Worm (Caenorhabditis elegans): Measurements from ENCODE around the gene mes-1.
A peak's percentile ranks its signal among the peaks of the same experiment; 100 is the strongest.

Gene mes-1

ce11 chrX:11850572-11850971 lies 6.7 kb upstream of the mes-1 start, which contains the start of gene F54F7.14:
F54F7.14 (plus strand) TSS chrX:11850872.
- TF ChIP-seq Y105C5A.15 (GFP tag; IDR thresholded peaks at IDR 0.05) (no peak), dmd-6 (GFP tag; IDR thresholded peaks at IDR 0.05) (no peak), zip-2 (tag; optimal IDR thresholded peaks at IDR 0.05) (no peak), F26F4.8 (GFP tag; conservative IDR thresholded peaks at IDR 0.05) (no peak), aly-2 (tag; optimal IDR thresholded peaks at IDR 0.05) (no peak), pha-4 (GFP tag; IDR thresholded peaks at IDR 0.05) (no peak), pha-4 (tag; optimal IDR thresholded peaks at IDR 0.05) (no peak), Y75B8A.6 (GFP tag; IDR thresholded peaks at IDR 0.05) (no peak), snpc-4 (tag; optimal IDR thresholded peaks at IDR 0.05) (no peak), spr-1 (tag; optimal IDR thresholded peaks at IDR 0.05) (no peak), D1046.2 (GFP tag; IDR thresholded peaks at IDR 0.05) (no peak), lsy-2 (tag; optimal IDR thresholded peaks at IDR 0.05) (no peak), F49E8.2 (tag; optimal IDR thresholded peaks at IDR 0.05; ENCODE audit: borderline replicate concordance) (no peak)

DNA sequence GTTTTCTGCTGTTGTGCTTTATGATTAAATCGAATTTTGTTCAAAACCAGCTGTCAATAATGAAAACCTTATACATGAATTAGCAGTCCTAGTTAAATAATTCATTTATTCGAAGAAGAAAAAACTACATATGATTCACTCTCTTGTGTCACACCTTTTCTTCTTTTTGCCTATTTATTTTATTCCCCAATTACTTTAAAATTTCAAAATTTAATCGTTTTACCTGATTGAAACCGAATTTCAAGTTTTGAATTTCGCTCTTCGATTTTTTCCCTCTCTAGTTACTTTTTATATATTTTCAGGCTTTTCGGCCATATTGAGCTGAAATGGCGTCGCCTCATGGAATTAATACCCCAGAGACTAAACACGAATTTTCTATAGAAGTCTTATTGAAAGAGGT lies 4.8 kb upstream of the mes-1 start, which contains the start of gene xtr-1:
Gene xtr-1, plus strand, starts transcription at position 301 of the 400 bp plus-strand sequence.
- TF ChIP-seq ces-1 (GFP tag; optimal IDR thresholded peaks at IDR 0.05) (no peak), rbr-2 (tag; optimal IDR thresholded peaks at IDR 0.05) (no peak), attf-4 (tag; optimal IDR thresholded peaks at IDR 0.05) (no peak), Y5F2A.4 (GFP tag; optimal IDR thresholded peaks at IDR 0.05) (no peak), aha-1 (tag) (peak; percentile 61), mxl-2 (GFP tag; conservative IDR thresholded peaks at IDR 0.05) (no peak), nhr-25 (tag; optimal IDR thresholded peaks at IDR 0.05; ENCODE audit: borderline replicate concordance, insufficient read depth) (no peak)

DNA sequence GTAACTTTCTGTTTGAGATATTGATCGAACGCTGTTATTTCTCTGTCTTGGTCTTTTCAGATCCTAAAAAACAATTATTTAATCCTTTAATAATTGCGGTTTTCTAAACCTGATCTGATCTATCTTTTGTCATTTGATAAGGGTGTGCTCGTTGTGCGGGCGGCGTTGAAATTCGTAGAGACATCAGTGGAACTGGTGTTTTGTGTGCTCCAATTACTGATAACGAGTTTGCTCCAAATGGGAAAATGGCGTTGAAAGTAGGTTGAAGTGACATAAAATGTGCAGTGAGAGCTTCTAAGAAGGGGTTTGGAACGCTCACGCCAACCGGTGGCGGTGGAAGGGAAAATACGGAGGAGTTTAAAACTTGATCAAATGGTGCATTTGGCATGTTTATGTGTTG lies 2.8 kb upstream of the mes-1 start:
- TF ChIP-seq nhr-48 (tag; optimal IDR thresholded peaks at IDR 0.05), result no peak
- no peak for TF ChIP-seq daf-16 (GFP tag; optimal IDR thresholded peaks at IDR 0.05)
- peak; percentile 37 for TF ChIP-seq daf-16 (tag; optimal IDR thresholded peaks at IDR 0.05)
- TF ChIP-seq zfp-2 (tag; optimal IDR thresholded peaks at IDR 0.05), result no peak
- TF ChIP-seq saeg-2 (GFP tag; IDR thresholded peaks at IDR 0.05), result no peak
- no peak for TF ChIP-seq pha-4 (GFP tag; IDR thresholded peaks at IDR 0.05)
- no peak for TF ChIP-seq pha-4 (tag; optimal IDR thresholded peaks at IDR 0.05)
- no peak for TF ChIP-seq ceh-20 (GFP tag; IDR thresholded peaks at IDR 0.05)
- no peak for TF ChIP-seq nhr-76 (tag; optimal IDR thresholded peaks at IDR 0.05)
- peak; percentile 30; the same call in 1 of the 2 replicates for TF ChIP-seq dmd-6 (GFP tag; IDR thresholded peaks at IDR 0.05)
- no peak for TF ChIP-seq duxl-1 (tag; optimal IDR thresholded peaks at IDR 0.05; ENCODE audit: poor library complexity)
- peak; percentile 51 for TF ChIP-seq nhr-28 (tag; optimal IDR thresholded peaks at IDR 0.05)
- TF ChIP-seq fkh-10 (GFP tag; optimal IDR thresholded peaks at IDR 0.05), result no peak
- no peak for TF ChIP-seq D1046.2 (GFP tag; IDR thresholded peaks at IDR 0.05)
- no peak for TF ChIP-seq dmd-8 (GFP tag; IDR thresholded peaks at IDR 0.05)
- peak; percentile 48 for TF ChIP-seq dve-1 (tag; optimal IDR thresholded peaks at IDR 0.05; ENCODE audit: insufficient read depth)
- no peak for TF ChIP-seq daf-19 (GFP tag; conservative IDR thresholded peaks at IDR 0.05)
- no peak for TF ChIP-seq sdz-12 (GFP tag; optimal IDR thresholded peaks at IDR 0.05)
- TF ChIP-seq mep-1 (tag; optimal IDR thresholded peaks at IDR 0.05), result no peak
- TF ChIP-seq aha-1 (tag), result no peak
- no peak for TF ChIP-seq rbr-2 (tag; optimal IDR thresholded peaks at IDR 0.05)
- no peak for TF ChIP-seq ceh-44 (GFP tag; IDR thresholded peaks at IDR 0.05)
- no peak for TF ChIP-seq Y5F2A.4 (GFP tag; optimal IDR thresholded peaks at IDR 0.05)
- no peak for TF ChIP-seq Y48G9A.11 (GFP tag; IDR thresholded peaks at IDR 0.05)
- TF ChIP-seq pqm-1 (tag; optimal IDR thresholded peaks at IDR 0.05), result peak; percentile 53
